Fruit fly (Drosophila melanogaster) whole organism, embryonic: ENCODE results near the gene cnc.

ENCODE experiments used
- Atf3 ChIP-seq: fragments of 200-800 bp; sonication (Bioruptor generic); optimal IDR thresholded peaks from 3 replicates; lab custom pipeline; 2016; ENCODE audit warnings: missing biosample characterization, missing genetic modification characterization
- BEAF-32 ChIP-seq: fragments of 200-800 bp; sonication (Bioruptor generic); optimal IDR thresholded peaks from 3 replicates; lab custom pipeline; 2017; ENCODE audit warnings: missing biosample characterization, missing genetic modification characterization, mild to moderate bottlenecking, moderate library complexity, missing genetic modification reagents
- CG10267 ChIP-seq: fragments of 200-800 bp; sonication (Bioruptor generic); optimal IDR thresholded peaks from 2 replicates; lab custom pipeline; 2018; ENCODE audit warnings: missing biosample characterization, mild to moderate bottlenecking, missing genetic modification characterization, moderate library complexity
- CG11085 ChIP-seq: fragments of 200-800 bp; sonication (Bioruptor generic); IDR thresholded peaks from 2 replicates; pipeline ENCODE4 v1.3.6; 2022; ENCODE audit warnings: missing biosample characterization, missing genetic modification characterization
- CG11560 ChIP-seq: fragments of 200-800 bp; sonication (Bioruptor generic); IDR thresholded peaks from 3 replicates; pipeline ENCODE4 v1.3.6; 2022; ENCODE audit warnings: missing biosample characterization, missing genetic modification characterization
- CG12942 ChIP-seq: fragments of 200-800 bp; sonication (Bioruptor generic); optimal IDR thresholded peaks from 3 replicates; lab custom pipeline; 2016; ENCODE audit warnings: missing biosample characterization, missing genetic modification characterization
- CG13775 ChIP-seq: fragments of 200-800 bp; sonication (Bioruptor generic); optimal IDR thresholded peaks from 3 replicates; lab custom pipeline; 2017; ENCODE audit warnings: missing biosample characterization, mild to moderate bottlenecking, missing genetic modification characterization
- CG13894 ChIP-seq: fragments of 200-800 bp; sonication (Bioruptor generic); optimal IDR thresholded peaks from 3 replicates; lab custom pipeline; 2018; ENCODE audit warnings: missing biosample characterization, mild to moderate bottlenecking, missing genetic modification characterization, moderate library complexity
- CG14860 ChIP-seq: fragments of 200-800 bp; sonication (Bioruptor generic); IDR thresholded peaks from 3 replicates; pipeline ENCODE4 v1.3.6; 2022; ENCODE audit warnings: missing biosample characterization, missing genetic modification characterization; ENCODE audit not compliant: partially characterized antibody
- CG15073 ChIP-seq: fragments of 200-800 bp; sonication (Bioruptor generic); optimal IDR thresholded peaks from 2 replicates; lab custom pipeline; 2016; ENCODE audit warnings: missing biosample characterization, missing genetic modification characterization
- CG16815 ChIP-seq: fragments of 200-800 bp; sonication (Bioruptor generic); optimal IDR thresholded peaks from 3 replicates; lab custom pipeline; 2017; ENCODE audit warnings: missing biosample characterization, mild to moderate bottlenecking, missing genetic modification characterization
- CG17359 ChIP-seq: fragments of 200-800 bp; sonication (Bioruptor generic); optimal IDR thresholded peaks from 3 replicates; lab custom pipeline; 2018; ENCODE audit warnings: missing biosample characterization, mild to moderate bottlenecking, missing genetic modification characterization, moderate library complexity
- CG2129 ChIP-seq: fragments of 200-800 bp; sonication (Bioruptor generic); IDR thresholded peaks from 2 replicates; pipeline ENCODE4 v1.3.6; 2022; ENCODE audit warnings: missing biosample characterization, missing genetic modification characterization; ENCODE audit not compliant: partially characterized antibody
- CG30431 ChIP-seq: fragments of 200-800 bp; sonication (Bioruptor generic); optimal IDR thresholded peaks from 2 replicates; lab custom pipeline; 2017; ENCODE audit warnings: missing biosample characterization, missing genetic modification characterization
- CG3065 ChIP-seq: fragments of 200-800 bp; sonication (Bioruptor generic); optimal IDR thresholded peaks from 2 replicates; lab custom pipeline; 2016; ENCODE audit warnings: missing biosample characterization, missing genetic modification characterization
- CG3995 ChIP-seq: fragments of 200-800 bp; sonication (Bioruptor generic); optimal IDR thresholded peaks from 3 replicates; lab custom pipeline; 2016; ENCODE audit warnings: missing biosample characterization, missing genetic modification characterization
- CG43689 ChIP-seq: fragments of 200-800 bp; sonication (Bioruptor generic); IDR thresholded peaks from 2 replicates; pipeline ENCODE4 v1.3.6; 2022; ENCODE audit warnings: missing biosample characterization, missing genetic modification characterization
- CG4404 ChIP-seq: fragments of 200-800 bp; sonication (Bioruptor generic); IDR thresholded peaks from 2 replicates; pipeline ENCODE4 v1.3.6; 2022; ENCODE audit warnings: missing biosample characterization, missing genetic modification characterization
- CG4820 ChIP-seq: fragments of 200-800 bp; sonication (Bioruptor generic); optimal IDR thresholded peaks from 3 replicates; lab custom pipeline; 2016; ENCODE audit warnings: missing biosample characterization, missing genetic modification characterization
- CG6254 ChIP-seq: fragments of 200-800 bp; sonication (Bioruptor generic); optimal IDR thresholded peaks from 3 replicates; lab custom pipeline; 2017; ENCODE audit warnings: mild to moderate bottlenecking, missing biosample characterization, missing genetic modification reagents, missing genetic modification characterization
- CG6654 ChIP-seq: fragments of 200-800 bp; sonication (Bioruptor generic); optimal IDR thresholded peaks from 2 replicates; lab custom pipeline; 2017; ENCODE audit warnings: missing biosample characterization, mild to moderate bottlenecking, missing genetic modification characterization
- CG6791 ChIP-seq: fragments of 200-800 bp; sonication (Bioruptor generic); IDR thresholded peaks from 3 replicates; pipeline ENCODE4 v1.3.6; 2022; ENCODE audit warnings: missing biosample characterization, missing genetic modification characterization; ENCODE audit not compliant: partially characterized antibody
- CG8359 ChIP-seq: fragments of 200-800 bp; sonication (Bioruptor generic); optimal IDR thresholded peaks from 2 replicates; lab custom pipeline; 2017; ENCODE audit warnings: missing biosample characterization, mild to moderate bottlenecking, missing genetic modification characterization, borderline replicate concordance
- CG9437 ChIP-seq: fragments of 200-800 bp; sonication (Bioruptor generic); optimal IDR thresholded peaks from 2 replicates; lab custom pipeline; 2018; ENCODE audit warnings: missing biosample characterization, mild to moderate bottlenecking, missing genetic modification characterization
- CrebB ChIP-seq: fragments of 200-800 bp; sonication (Bioruptor generic); optimal IDR thresholded peaks from 3 replicates; lab custom pipeline; 2018; ENCODE audit warnings: missing biosample characterization, mild to moderate bottlenecking, missing genetic modification characterization
- Dad ChIP-seq: fragments of 200-800 bp; sonication (Bioruptor generic); optimal IDR thresholded peaks from 3 replicates; lab custom pipeline; 2016; ENCODE audit warnings: missing biosample characterization, missing genetic modification characterization
- Dek ChIP-seq: fragments of 200-800 bp; sonication (Bioruptor generic); optimal IDR thresholded peaks from 3 replicates; lab custom pipeline; 2019; ENCODE audit warnings: missing biosample characterization, mild to moderate bottlenecking, missing genetic modification characterization, moderate library complexity
- Dfd ChIP-seq, 2 experiments: fragments of >200 bp; optimal IDR thresholded peaks; 2 replicates each; lab custom pipeline; 2017; ENCODE audit warnings: missing biosample characterization in 2 of 2, missing genetic modification characterization in 2 of 2
- Doc2 ChIP-seq: fragments of 200-800 bp; sonication (Bioruptor generic); IDR thresholded peaks from 2 replicates; pipeline ENCODE4 v1.3.6; 2022; ENCODE audit warnings: missing biosample characterization, missing genetic modification characterization
- Dp ChIP-seq: fragments of 200-800 bp; sonication (Bioruptor generic); optimal IDR thresholded peaks from 2 replicates; lab custom pipeline; 2018; ENCODE audit warnings: missing biosample characterization, mild to moderate bottlenecking, missing genetic modification characterization, moderate library complexity
- Eip74EF ChIP-seq, 2 experiments: fragments of 200-800 bp in 1 of 2; fragments of >200 bp in 1 of 2; sonication (Bioruptor generic) in 1 of 2; optimal IDR thresholded peaks; 2 replicates each; lab custom pipeline; 2017 to 2019; ENCODE audit warnings: missing biosample characterization in 2 of 2, missing genetic modification characterization in 2 of 2, mild to moderate bottlenecking in 1 of 2, moderate library complexity in 1 of 2
- Ets97D ChIP-seq: fragments of 200-800 bp; sonication (Bioruptor generic); optimal IDR thresholded peaks from 3 replicates; lab custom pipeline; 2016; ENCODE audit warnings: missing biosample characterization, missing genetic modification characterization
- Hsf ChIP-seq: fragments of 200-800 bp; sonication (Bioruptor generic); optimal IDR thresholded peaks from 3 replicates; lab custom pipeline; 2016; ENCODE audit warnings: missing biosample characterization, missing genetic modification characterization
- Myb ChIP-seq: fragments of 200-800 bp; sonication (Bioruptor generic); optimal IDR thresholded peaks from 2 replicates; lab custom pipeline; 2016; ENCODE audit warnings: missing biosample characterization, missing genetic modification characterization
- Nf-YC ChIP-seq: fragments of 200-800 bp; optimal IDR thresholded peaks from 3 replicates; lab custom pipeline; 2019; ENCODE audit warnings: missing biosample characterization, mild to moderate bottlenecking, missing genetic modification characterization, moderate library complexity
- Ravus ChIP-seq: fragments of 200-800 bp; sonication (Bioruptor generic); IDR thresholded peaks from 2 replicates; pipeline ENCODE4 v1.3.6; 2022; ENCODE audit warnings: missing biosample characterization, missing genetic modification characterization
- Sry-δ ChIP-seq: fragments of 200-800 bp; sonication (Bioruptor generic); optimal IDR thresholded peaks from 2 replicates; lab custom pipeline; 2016; ENCODE audit warnings: missing biosample characterization, missing genetic modification characterization
- bbx ChIP-seq: fragments of 200-800 bp; sonication (Bioruptor generic); IDR thresholded peaks from 2 replicates; pipeline ENCODE4 v1.3.6; 2022; ENCODE audit warnings: missing biosample characterization, missing genetic modification characterization; ENCODE audit not compliant: partially characterized antibody
- chif ChIP-seq, 2 experiments: fragments of 200-800 bp; sonication (Bioruptor generic); optimal IDR thresholded peaks; 3 replicates each; lab custom pipeline; 2016; ENCODE audit warnings: missing biosample characterization in 2 of 2, missing genetic modification characterization in 2 of 2
- dmrt99B ChIP-seq: fragments of 200-800 bp; sonication (Bioruptor generic); optimal IDR thresholded peaks from 2 replicates; lab custom pipeline; 2018; ENCODE audit warnings: missing biosample characterization, mild to moderate bottlenecking, missing genetic modification characterization, moderate library complexity
- grn ChIP-seq: fragments of 200-800 bp; sonication (Bioruptor generic); optimal IDR thresholded peaks from 3 replicates; lab custom pipeline; 2017; ENCODE audit warnings: missing biosample characterization, missing genetic modification characterization
- gsb ChIP-seq: fragments of 200-800 bp; sonication (Bioruptor generic); IDR thresholded peaks from 2 replicates; pipeline ENCODE4 v1.3.6; 2022; ENCODE audit warnings: missing biosample characterization, missing genetic modification characterization
- jing ChIP-seq: fragments of 200-800 bp; sonication (Bioruptor generic); optimal IDR thresholded peaks from 2 replicates; lab custom pipeline; 2018; ENCODE audit warnings: missing biosample characterization, mild to moderate bottlenecking, missing genetic modification characterization
- ken ChIP-seq: fragments of 200-800 bp; sonication (Bioruptor generic); IDR thresholded peaks from 3 replicates; pipeline ENCODE4 v1.3.6; 2022; ENCODE audit warnings: missing biosample characterization, missing genetic modification characterization
- maf-S ChIP-seq: fragments of 200-800 bp; sonication (Bioruptor generic); optimal IDR thresholded peaks from 2 replicates; lab custom pipeline; 2016; ENCODE audit warnings: missing biosample characterization, missing genetic modification characterization
- mirr ChIP-seq: fragments of 200-800 bp; sonication (Bioruptor generic); optimal IDR thresholded peaks from 3 replicates; lab custom pipeline; 2018; ENCODE audit warnings: missing biosample characterization, mild to moderate bottlenecking, missing genetic modification characterization
- onecut ChIP-seq: fragments of 200-800 bp; sonication (Bioruptor generic); IDR thresholded peaks from 2 replicates; pipeline ENCODE4 v1.3.6; 2022; ENCODE audit warnings: missing biosample characterization, missing genetic modification characterization
- pfk ChIP-seq: fragments of 200-800 bp; sonication (Bioruptor generic); optimal IDR thresholded peaks from 2 replicates; lab custom pipeline; 2018; ENCODE audit warnings: missing biosample characterization, mild to moderate bottlenecking, missing genetic modification characterization, moderate library complexity
- sens-2 ChIP-seq: fragments of 200-800 bp; sonication (Bioruptor generic); IDR thresholded peaks from 2 replicates; pipeline ENCODE4 v1.3.6; 2022; ENCODE audit warnings: missing biosample characterization, missing genetic modification characterization
- zen ChIP-seq: fragments of 200-800 bp; sonication (Bioruptor generic); optimal IDR thresholded peaks from 3 replicates; lab custom pipeline; 2018; ENCODE audit warnings: missing biosample characterization, mild to moderate bottlenecking, missing genetic modification characterization, moderate library complexity

cnc gene

dm6 chr3R:23156865-23157515, 69.5 kb downstream of the cnc start (continued):
- TF ChIP-seq CG11560: no peak
- TF ChIP-seq CG9437: peak; percentile 42
- TF ChIP-seq pfk (GFP tag; lab: Kevin White, UChicago): no peak
- TF ChIP-seq Dek: peak; percentile 13
- TF ChIP-seq ken: no peak
- peak; percentile 5 for TF ChIP-seq Atf3 (GFP tag; lab: Kevin White, UChicago)
- TF ChIP-seq chif (GFP tag; optimal IDR thresholded peaks at IDR 0.05; lab: Kevin White, UChicago): no peak
- no peak for TF ChIP-seq CG3995 (GFP tag; lab: Kevin White, UChicago)
- TF ChIP-seq Doc2: no peak
- TF ChIP-seq CG17359: no peak
- no peak for TF ChIP-seq Sry-δ
- peak; percentile 12 for TF ChIP-seq Ets97D (GFP tag; lab: Kevin White, UChicago)
- peak; percentile 32; the same call in 1 of the 3 replicates for TF ChIP-seq CG6791 (GFP tag; lab: Robert Waterston, UW)
- TF ChIP-seq CG2129 (GFP tag; lab: Robert Waterston, UW): no peak
- no peak for TF ChIP-seq CG11085 (GFP tag; lab: Robert Waterston, UW)
- TF ChIP-seq Dp (GFP tag; lab: Kevin White, UChicago): no peak
- TF ChIP-seq CG6254: no peak
- TF ChIP-seq CG4820: no peak
- TF ChIP-seq CG8359 (GFP tag; lab: Kevin White, UChicago): no peak
- TF ChIP-seq CG6654 (GFP tag; lab: Kevin White, UChicago): no peak
- TF ChIP-seq Ravus (GFP tag; lab: Robert Waterston, UW): no peak
- TF ChIP-seq grn (GFP tag; lab: Kevin White, UChicago): no peak
- TF ChIP-seq CrebB: peak; percentile 40
- TF ChIP-seq zen (tag; lab: Kevin White, UChicago): peak; percentile 2
- TF ChIP-seq jing (GFP tag; lab: Kevin White, UChicago): no peak
- no peak for TF ChIP-seq Dfd (GFP tag; optimal IDR thresholded peaks at IDR 0.05; lab: Kevin White, UChicago)
- no peak for TF ChIP-seq CG13894 (tag; lab: Kevin White, UChicago)
- TF ChIP-seq Myb (GFP tag; lab: Kevin White, UChicago): no peak
- TF ChIP-seq CG43689: no peak
- no peak for TF ChIP-seq Eip74EF (GFP tag; optimal IDR thresholded peaks at IDR 0.05; lab: Kevin White, UChicago)
- no peak for TF ChIP-seq Hsf (GFP tag; lab: Kevin White, UChicago)
- no peak for TF ChIP-seq CG3065
- TF ChIP-seq CG13775: no peak
- TF ChIP-seq onecut (GFP tag; lab: Robert Waterston, UW): 0 out of 2 replicates have a peak, but pooled peaks have one; percentile 5
- TF ChIP-seq Dad (GFP tag; lab: Kevin White, UChicago): no peak
- TF ChIP-seq CG4404 (GFP tag; lab: Robert Waterston, UW): no peak
- TF ChIP-seq gsb (GFP tag; lab: Robert Waterston, UW): no peak
- no peak for TF ChIP-seq CG14860 (GFP tag; lab: Robert Waterston, UW)
- no peak for TF ChIP-seq BEAF-32
- no peak for TF ChIP-seq sens-2 (GFP tag; lab: Robert Waterston, UW)
- TF ChIP-seq CG15073 (GFP tag; lab: Kevin White, UChicago): no peak
- TF ChIP-seq CG16815: no peak
- TF ChIP-seq maf-S (GFP tag; lab: Kevin White, UChicago): no peak
- TF ChIP-seq CG12942 (GFP tag; lab: Kevin White, UChicago): no peak
- TF ChIP-seq CG30431 (GFP tag; lab: Kevin White, UChicago): no peak
- TF ChIP-seq mirr (GFP tag; lab: Kevin White, UChicago): peak; percentile 69
- no peak for TF ChIP-seq dmrt99B
- peak; percentile 54 for TF ChIP-seq bbx
- no peak for TF ChIP-seq CG10267
- peak; percentile 32 for TF ChIP-seq Nf-YC (tag; lab: Kevin White, UChicago)
